Fruit fly (Drosophila melanogaster) whole organism, adult: ENCODE measurements around the gene CG9682.

Experiments used
- CG12768 ChIP-seq: fragments of 200-800 bp; sonication (Bioruptor generic); optimal IDR thresholded peaks from 2 replicates; lab custom pipeline; 2017; ENCODE audit warnings: missing biosample characterization, missing genetic modification characterization, mild to moderate bottlenecking, moderate library complexity, missing genetic modification reagents
- CG14711 ChIP-seq: fragments of 200-800 bp; sonication (Bioruptor generic); optimal IDR thresholded peaks from 2 replicates; lab custom pipeline; 2018; ENCODE audit warnings: missing biosample characterization, mild to moderate bottlenecking, missing genetic modification characterization, moderate library complexity
- CG33017 ChIP-seq: fragments of 200-800 bp; sonication (Bioruptor generic); optimal IDR thresholded peaks from 2 replicates; lab custom pipeline; 2018; ENCODE audit warnings: missing biosample characterization, mild to moderate bottlenecking, missing genetic modification characterization, moderate library complexity
- CG5204 ChIP-seq: fragments of 200-800 bp; sonication (Bioruptor generic); optimal IDR thresholded peaks from 2 replicates; lab custom pipeline; 2016; ENCODE audit warnings: missing biosample characterization, missing genetic modification characterization
- CG7045 ChIP-seq: fragments of 200-800 bp; sonication (Bioruptor generic); optimal IDR thresholded peaks from 2 replicates; lab custom pipeline; 2017; ENCODE audit warnings: missing biosample characterization, mild to moderate bottlenecking, missing genetic modification characterization
- CG7101 ChIP-seq: fragments of 200-800 bp; sonication (Bioruptor generic); optimal IDR thresholded peaks from 2 replicates; lab custom pipeline; 2018; ENCODE audit warnings: missing biosample characterization, mild to moderate bottlenecking, missing genetic modification characterization, moderate library complexity
- Clk ChIP-seq: fragments of 200-800 bp; sonication (Bioruptor generic); optimal IDR thresholded peaks from 2 replicates; lab custom pipeline; 2017; ENCODE audit warnings: missing biosample characterization, missing genetic modification characterization
- Mnt ChIP-seq: fragments of 200-800 bp; sonication (Bioruptor generic); optimal IDR thresholded peaks from 2 replicates; lab custom pipeline; 2016; ENCODE audit warnings: missing biosample characterization, mild to moderate bottlenecking, missing genetic modification characterization
- cnc ChIP-seq, 2 experiments: fragments of >200 bp; optimal IDR thresholded peaks; 2 replicates each; lab custom pipeline; 2017
- kay ChIP-seq: fragments of 200-800 bp; sonication (Bioruptor generic); peaks from one replicate; lab custom pipeline; 2016; ENCODE audit warnings: missing biosample characterization, missing genetic modification characterization, borderline replicate concordance
- ovo ChIP-seq: fragments of 200-800 bp; sonication (Bioruptor generic); optimal IDR thresholded peaks from 2 replicates; lab custom pipeline; 2016; ENCODE audit warnings: missing biosample characterization, missing genetic modification characterization
- toe ChIP-seq: fragments of 200-800 bp; sonication (Bioruptor generic); optimal IDR thresholded peaks from 2 replicates; lab custom pipeline; 2016; ENCODE audit warnings: missing biosample characterization, missing genetic modification characterization

DNA sequence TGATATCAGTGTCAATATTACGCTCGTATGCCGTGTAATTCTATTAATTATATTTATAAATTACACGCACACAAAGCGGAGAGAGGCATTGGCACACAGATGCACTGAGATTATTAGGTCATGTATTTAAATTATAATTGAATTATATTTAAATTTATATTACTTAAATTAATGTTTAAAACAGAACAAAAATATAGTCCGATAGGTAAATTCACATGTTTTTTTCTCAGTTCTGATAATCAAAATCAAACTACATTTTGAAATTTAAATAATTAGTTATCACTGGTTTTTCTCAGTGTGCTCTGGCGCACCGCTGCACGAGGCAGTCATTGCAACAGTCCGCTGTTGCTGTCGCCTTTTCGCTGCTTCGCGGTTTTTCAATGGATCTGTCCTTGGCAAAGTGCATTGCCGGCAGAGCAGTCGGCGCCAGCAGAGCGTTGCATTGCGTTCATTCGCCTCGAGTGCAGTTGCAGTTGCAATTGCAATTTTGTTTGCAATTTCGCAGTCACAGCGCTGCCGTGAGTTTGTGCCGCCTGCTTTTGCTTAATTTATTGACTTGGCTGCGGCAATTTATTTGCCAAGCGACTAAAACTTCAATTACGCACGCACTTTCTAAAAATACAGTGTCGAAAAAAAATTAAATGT is 42.9 kb downstream of the CG9682 start:
- TF ChIP-seq kay (GFP tag; lab: Kevin White, UChicago) (peak; percentile 57), CG5204 (no peak), CG33017 (tag; lab: Kevin White, UChicago) (peak; percentile 79), CG12768 (GFP tag; lab: Kevin White, UChicago) (peak; percentile 71), Clk (GFP tag; lab: Kevin White, UChicago) (peak; percentile 32), CG7045 (GFP tag; lab: Kevin White, UChicago) (peak; percentile 80), ovo (no peak), CG14711 (tag; lab: Kevin White, UChicago) (peak; percentile 68), Mnt (GFP tag; lab: Kevin White, UChicago) (no peak), toe (GFP tag; lab: Kevin White, UChicago) (peak; percentile 1), cnc (optimal IDR thresholded peaks at IDR 0.05; lab: Kevin White, UChicago) (no peak), CG7101 (tag; lab: Kevin White, UChicago) (peak; percentile 74)
